Worm (Caenorhabditis elegans): Measurements from ENCODE around the gene fat-4.

ce11 chrIV:9789496-9789895, 9.7 kb upstream of the fat-4 start, which contains the start of gene T13F2.4:
- TF ChIP-seq zfp-3 (GFP tag; conservative IDR thresholded peaks at IDR 0.05) (no peak), ama-1 (optimal IDR thresholded peaks at IDR 0.05) (no peak), lin-13 (GFP tag; optimal IDR thresholded peaks at IDR 0.05) (no peak), skn-1 (tag; optimal IDR thresholded peaks at IDR 0.05) (no peak)
